Worm (Caenorhabditis elegans): Measurements from ENCODE around the gene ZC204.12.

- TF ChIP-seq him-1 (tag; optimal IDR thresholded peaks at IDR 0.05) (no peak), W03F9.2 (tag; optimal IDR thresholded peaks at IDR 0.05) (no peak), dao-5 (tag; optimal IDR thresholded peaks at IDR 0.05) (no peak)
These were observed 16.6 kb downstream of the ZC204.12 start, which contains the start of gene srh-72 for ce11 chrII:1640496-1640895.

Data from whole organism, L4/young adult.